Fruit fly (Drosophila melanogaster) Kc167 (cell line): ENCODE data around the gene Swip-1.

ENCODE experiments used
- Myc ChIP-seq: fragments of >200 bp; optimal IDR thresholded peaks from 2 replicates; lab custom pipeline; 2017; ENCODE audit warnings: missing external identifiers
- Sin3A ChIP-seq: fragments of >200 bp; optimal IDR thresholded peaks from 2 replicates; lab custom pipeline; 2018; ENCODE audit warnings: missing external identifiers
- h ChIP-seq: fragments of >200 bp; optimal IDR thresholded peaks from 3 replicates; lab custom pipeline; 2018; ENCODE audit warnings: missing external identifiers
- insv ChIP-seq: fragments of >200 bp; optimal IDR thresholded peaks from 3 replicates; lab custom pipeline; 2018; ENCODE audit warnings: missing external identifiers
- psq ChIP-seq: fragments of >200 bp; optimal IDR thresholded peaks from 2 replicates; lab custom pipeline; 2017; ENCODE audit warnings: missing external identifiers
- ttk ChIP-seq: sonication (Bioruptor generic); optimal IDR thresholded peaks from 2 replicates; lab custom pipeline; 2017; ENCODE audit warnings: missing external identifiers

Swip-1 gene

dm6 chr2L:19010566-19010965 lies 23.5 kb upstream of the Swip-1 start, which contains the start of gene robl37BC:
TSS of gene robl37BC (plus strand) at chr2L:19010866.
- no peak for TF ChIP-seq Sin3A (lab: Kevin White, UChicago)
- TF ChIP-seq psq, result no peak
- TF ChIP-seq h (lab: Kevin White, UChicago), result no peak
- TF ChIP-seq ttk (lab: Kevin White, UChicago), result no peak
- no peak for TF ChIP-seq Myc (lab: Kevin White, UChicago)
- no peak for TF ChIP-seq insv (lab: Kevin White, UChicago)

dm6 chr2L:19010037-19010436 lies 23.0 kb upstream of the Swip-1 start:
- TF ChIP-seq ttk (lab: Kevin White, UChicago) (no peak), insv (lab: Kevin White, UChicago) (no peak), Sin3A (lab: Kevin White, UChicago) (no peak), h (lab: Kevin White, UChicago) (no peak), Myc (lab: Kevin White, UChicago) (no peak), psq (no peak)

dm6 chr2L:19009130-19009529 lies 22.1 kb upstream of the Swip-1 start, which contains the start of gene RpL30:
TSS of gene RpL30 (minus strand) at chr2L:19009306.
- TF ChIP-seq h (lab: Kevin White, UChicago) (no peak), Myc (lab: Kevin White, UChicago) (no peak), ttk (lab: Kevin White, UChicago) (no peak)

- TF ChIP-seq h (lab: Kevin White, UChicago) (no peak), Sin3A (lab: Kevin White, UChicago) (no peak), psq (no peak), Myc (lab: Kevin White, UChicago) (no peak), ttk (lab: Kevin White, UChicago) (no peak), insv (lab: Kevin White, UChicago) (no peak)
Observed at dm6 chr2L:19002959-19003371, 15.9 kb upstream of the Swip-1 start, which contains the start of gene CG31793. TSS of gene CG31793 (plus strand) at chr2L:19003367.

dm6 chr2L:19002468-19002867 lies 15.4 kb upstream of the Swip-1 start:
- TF ChIP-seq psq (no peak), insv (lab: Kevin White, UChicago) (no peak), Sin3A (lab: Kevin White, UChicago) (no peak), ttk (lab: Kevin White, UChicago) (no peak), Myc (lab: Kevin White, UChicago) (no peak), h (lab: Kevin White, UChicago) (no peak)

dm6 chr2L:18997148-18997547 lies 10.1 kb upstream of the Swip-1 start, which contains the start of gene CG31792:
TSS of gene CG31792 (plus strand) at chr2L:18997448.
- TF ChIP-seq insv (lab: Kevin White, UChicago) (no peak), Myc (lab: Kevin White, UChicago) (no peak)

dm6 chr2L:18995660-18996417 lies 8.8 kb upstream of the Swip-1 start, which contains the start of gene CG10650:
TSS of gene CG10650 (minus strand) at chr2L:18995934.
- TF ChIP-seq h (lab: Kevin White, UChicago) (no peak), psq (no peak), Myc (lab: Kevin White, UChicago) (no peak), insv (lab: Kevin White, UChicago) (no peak), ttk (lab: Kevin White, UChicago) (no peak), Sin3A (lab: Kevin White, UChicago) (no peak)

dm6 chr2L:18992196-18992595 lies 5.1 kb upstream of the Swip-1 start, which contains the start of gene CG46465:
TSS of gene CG46465 (plus strand) at chr2L:18992496.
- TF ChIP-seq Myc (lab: Kevin White, UChicago) (no peak), psq (no peak)

dm6 chr2L:18990720-18991119 lies 3.6 kb upstream of the Swip-1 start, which contains the start of gene CG15169:
TSS of gene CG15169 (plus strand) at chr2L:18991020.
- TF ChIP-seq Sin3A (lab: Kevin White, UChicago) (no peak), insv (lab: Kevin White, UChicago) (no peak), psq (no peak), Myc (lab: Kevin White, UChicago) (no peak), h (lab: Kevin White, UChicago) (no peak), ttk (lab: Kevin White, UChicago) (no peak)

- TF ChIP-seq Sin3A (lab: Kevin White, UChicago), result no peak
- TF ChIP-seq psq, result no peak
- no peak for TF ChIP-seq h (lab: Kevin White, UChicago)
- no peak for TF ChIP-seq Myc (lab: Kevin White, UChicago)
- TF ChIP-seq ttk (lab: Kevin White, UChicago), result no peak
- no peak for TF ChIP-seq insv (lab: Kevin White, UChicago)
Observed at dm6 chr2L:18990133-18990532, 3.1 kb upstream of the Swip-1 start, which contains the start of gene CG15170. TSS of gene CG15170 (minus strand) at chr2L:18990233.

dm6 chr2L:18986125-18986498 lies 968 bp downstream of the Swip-1 start:
- TF ChIP-seq Myc (lab: Kevin White, UChicago) (no peak), ttk (lab: Kevin White, UChicago) (peak; percentile 92), h (lab: Kevin White, UChicago) (no peak)
